Fruit fly (Drosophila melanogaster): ENCODE measurements around the gene yip2.

yip2 gene

dm6 chr2L:9954119-9954518, 39.1 kb downstream of the yip2 start, which contains the start of the genes CG13126 and CG4709:
Gene CG13126, minus strand, starts transcription at chr2L:9954181.
Gene CG4709, plus strand, starts transcription at chr2L:9954325.
- TF ChIP-seq CG18599 (GFP tag; optimal IDR thresholded peaks at IDR 0.05) = peak; percentile 96
- TF ChIP-seq CG14441 (GFP tag; IDR thresholded peaks at IDR 0.05) = peak; percentile 86
- TF ChIP-seq dmrt11E (tag; optimal IDR thresholded peaks at IDR 0.05) = peak; percentile 94
- TF ChIP-seq CG15514 (GFP tag; optimal IDR thresholded peaks at IDR 0.05) = peak; percentile 86
- TF ChIP-seq HLH3B (GFP tag; IDR thresholded peaks at IDR 0.05) = peak; percentile 89
- peak; percentile 87 for TF ChIP-seq CG14014 (GFP tag; IDR thresholded peaks at IDR 0.05)
- no peak for TF ChIP-seq CG7745 (tag; optimal IDR thresholded peaks at IDR 0.05)
- peak; percentile 72 for TF ChIP-seq cas (GFP tag; IDR thresholded peaks at IDR 0.05)
- TF ChIP-seq CG17802 (tag; optimal IDR thresholded peaks at IDR 0.05) = peak; percentile 73
- peak; percentile 91 for TF ChIP-seq sob (GFP tag; IDR thresholded peaks at IDR 0.05)
- peak; percentile 90 for TF ChIP-seq CG9932 (GFP tag; IDR thresholded peaks at IDR 0.05)
- TF ChIP-seq CG11696 (GFP tag; IDR thresholded peaks at IDR 0.05) = peak; percentile 100
- TF ChIP-seq CG7963 (GFP tag; IDR thresholded peaks at IDR 0.05; ENCODE audit: partially characterized antibody) = no peak
- no peak for TF ChIP-seq D (optimal IDR thresholded peaks at IDR 0.05)
- TF ChIP-seq D (GFP tag; optimal IDR thresholded peaks at IDR 0.05) = peak; percentile 87
- peak; percentile 15 for TF ChIP-seq Elba2 (GFP tag; optimal IDR thresholded peaks at IDR 0.05)
- peak; percentile 94 for TF ChIP-seq Blimp-1 (GFP tag; optimal IDR thresholded peaks at IDR 0.05)
- TF ChIP-seq CG15479 (GFP tag; optimal IDR thresholded peaks at IDR 0.05) = no peak
- no peak for TF ChIP-seq Dfd (GFP tag; optimal IDR thresholded peaks at IDR 0.05)
- peak; percentile 24 for TF ChIP-seq schlank (tag; optimal IDR thresholded peaks at IDR 0.05)
- no peak for TF ChIP-seq hkb (optimal IDR thresholded peaks at IDR 0.05)
- peak; percentile 91 for TF ChIP-seq hkb (GFP tag; IDR thresholded peaks at IDR 0.05)
- peak; percentile 18 for TF ChIP-seq Sin3A (optimal IDR thresholded peaks at IDR 0.05)
- peak; percentile 82 for TF ChIP-seq CG2120 (GFP tag; optimal IDR thresholded peaks at IDR 0.05)
- TF ChIP-seq Dbx (GFP tag; IDR thresholded peaks at IDR 0.05) = peak; percentile 87; the same call in 2 of the 3 replicates
- TF ChIP-seq Sox100B (GFP tag; optimal IDR thresholded peaks at IDR 0.05) = peak; percentile 91
- peak; percentile 47 for TF ChIP-seq CrebB (tag; optimal IDR thresholded peaks at IDR 0.05)
- TF ChIP-seq salm (tag; optimal IDR thresholded peaks at IDR 0.05) = peak; percentile 82
- peak; percentile 88 for TF ChIP-seq CG6765 (GFP tag; optimal IDR thresholded peaks at IDR 0.05)
- peak; percentile 92 for TF ChIP-seq CG3281 (GFP tag; optimal IDR thresholded peaks at IDR 0.05)
- TF ChIP-seq Scr (GFP tag; IDR thresholded peaks at IDR 0.05; ENCODE audit: partially characterized antibody) = no peak
- peak; percentile 59 for TF ChIP-seq CG1647 (GFP tag; optimal IDR thresholded peaks at IDR 0.05)
- peak; percentile 67; the same call in 1 of the 2 replicates for TF ChIP-seq sens-2 (GFP tag; IDR thresholded peaks at IDR 0.05)
- peak; percentile 76 for TF ChIP-seq CG14050 (GFP tag; IDR thresholded peaks at IDR 0.05)
- TF ChIP-seq run (tag; optimal IDR thresholded peaks at IDR 0.05) = peak; percentile 88
- no peak for TF ChIP-seq Kr (GFP tag; optimal IDR thresholded peaks at IDR 0.05)
- TF ChIP-seq CG4360 (GFP tag; IDR thresholded peaks at IDR 0.05) = peak; percentile 48
- TF ChIP-seq vnd (GFP tag; IDR thresholded peaks at IDR 0.05; ENCODE audit: partially characterized antibody) = no peak
- TF ChIP-seq unpg (GFP tag; optimal IDR thresholded peaks at IDR 0.05) = peak; percentile 93
- no peak for TF ChIP-seq repo (GFP tag; optimal IDR thresholded peaks at IDR 0.05)
- TF ChIP-seq Nf-YA (GFP tag; IDR thresholded peaks at IDR 0.05) = peak; percentile 71
- TF ChIP-seq Atf3 (GFP tag; optimal IDR thresholded peaks at IDR 0.05) = peak; percentile 29
- no peak for TF ChIP-seq btn (GFP tag; optimal IDR thresholded peaks at IDR 0.05)
- TF ChIP-seq tio (GFP tag; optimal IDR thresholded peaks at IDR 0.05) = peak; percentile 78
- peak; percentile 73 for TF ChIP-seq CG6654 (GFP tag; optimal IDR thresholded peaks at IDR 0.05)
- peak; percentile 77 for TF ChIP-seq CG2875 (GFP tag; optimal IDR thresholded peaks at IDR 0.05)
- peak; percentile 71 for TF ChIP-seq CG30431 (GFP tag; optimal IDR thresholded peaks at IDR 0.05)
- peak; percentile 81 for TF ChIP-seq stwl (tag; optimal IDR thresholded peaks at IDR 0.05)
- no peak for TF ChIP-seq HLHmδ (GFP tag; optimal IDR thresholded peaks at IDR 0.05)
- peak; percentile 49 for TF ChIP-seq zfh2 (GFP tag; optimal IDR thresholded peaks at IDR 0.05)
- peak; percentile 84 for TF ChIP-seq CG6683 (GFP tag; optimal IDR thresholded peaks at IDR 0.05)
- peak; percentile 71 for TF ChIP-seq onecut (GFP tag; IDR thresholded peaks at IDR 0.05)

Measured in whole organism, embryonic.